Worm (Caenorhabditis elegans): ENCODE measurements around the gene T14G8.6.

The T14G8.6 gene

DNA sequence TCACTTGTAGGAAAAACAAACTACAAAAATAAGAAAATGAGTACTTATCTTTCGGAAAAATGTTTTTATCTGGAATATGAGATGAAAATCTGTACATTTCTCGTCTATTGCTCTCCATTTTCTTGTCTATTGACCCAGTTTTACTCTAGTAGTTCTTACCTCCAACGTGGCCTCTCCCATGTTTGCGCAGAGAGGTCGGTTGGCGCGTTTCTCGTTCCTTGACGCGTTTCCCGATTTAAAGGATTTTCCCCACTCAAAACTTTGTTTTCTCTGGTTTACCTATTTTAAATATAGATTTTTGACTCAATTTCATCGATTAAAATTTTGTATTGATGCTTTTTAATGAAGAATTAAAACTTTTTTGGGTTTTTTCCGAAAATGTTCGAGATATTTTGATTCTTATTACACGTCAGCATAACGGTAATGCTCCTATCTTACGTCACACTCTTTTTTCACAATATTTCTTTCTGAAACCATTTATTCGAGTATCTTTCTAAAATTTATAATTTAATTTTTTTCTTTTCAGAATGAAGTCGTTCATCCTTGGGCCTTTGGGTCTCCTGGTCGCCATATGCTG, 1.8 kb downstream of the T14G8.6 start, which contains the start of gene T14G8.3 (continued):
- TF ChIP-seq aly-2 (tag; optimal IDR thresholded peaks at IDR 0.05): no peak
- peak; percentile 54 for TF ChIP-seq nhr-21 (tag; optimal IDR thresholded peaks at IDR 0.05)
- no peak for TF ChIP-seq lin-39 (tag; optimal IDR thresholded peaks at IDR 0.05)
- peak; percentile 56 for TF ChIP-seq sma-3 (GFP tag; optimal IDR thresholded peaks at IDR 0.05)

- TF ChIP-seq blmp-1 (tag; optimal IDR thresholded peaks at IDR 0.05; ENCODE audit: insufficient read depth) (no peak), mdl-1 (tag; optimal IDR thresholded peaks at IDR 0.05) (no peak), F13H6.1 (tag; optimal IDR thresholded peaks at IDR 0.05) (no peak), unc-55 (GFP tag; optimal IDR thresholded peaks at IDR 0.05) (no peak), ceh-82 (tag; optimal IDR thresholded peaks at IDR 0.05) (no peak), C34F6.9 (tag; optimal IDR thresholded peaks at IDR 0.05) (no peak), nhr-129 (tag; optimal IDR thresholded peaks at IDR 0.05) (no peak), sma-3 (GFP tag; optimal IDR thresholded peaks at IDR 0.05) (no peak), zag-1 (tag; optimal IDR thresholded peaks at IDR 0.05) (no peak), fos-1 (tag; optimal IDR thresholded peaks at IDR 0.05) (no peak), gmeb-1 (tag; optimal IDR thresholded peaks at IDR 0.05) (no peak), peb-1 (tag; optimal IDR thresholded peaks at IDR 0.05) (no peak), snpc-4 (tag; optimal IDR thresholded peaks at IDR 0.05) (no peak), unc-62 (GFP tag; optimal IDR thresholded peaks at IDR 0.05) (no peak), lin-11 (tag; optimal IDR thresholded peaks at IDR 0.05) (no peak), R02D3.7 (tag; optimal IDR thresholded peaks at IDR 0.05) (no peak), nhr-21 (tag; optimal IDR thresholded peaks at IDR 0.05) (no peak), dmd-4 (tag; optimal IDR thresholded peaks at IDR 0.05) (no peak)
These were observed 4.9 kb downstream of the T14G8.6 start, which contains the start of gene T14G8.2 for ce11 chrX:12857701-12858100. T14G8.2 (plus strand) TSS chrX:12858001.

ce11 chrX:12854680-12855079, 8.0 kb downstream of the T14G8.6 start:
- TF ChIP-seq nhr-25 (tag; optimal IDR thresholded peaks at IDR 0.05) (no peak), ztf-1 (GFP tag; conservative IDR thresholded peaks at IDR 0.05) (no peak)

- TF ChIP-seq alr-1 (tag; optimal IDR thresholded peaks at IDR 0.05): no peak
- peak; percentile 25 for TF ChIP-seq unc-55 (GFP tag; optimal IDR thresholded peaks at IDR 0.05)
These were observed 8.5 kb downstream of the T14G8.6 start for ce11 chrX:12854135-12854534.

- TF ChIP-seq nhr-23 (tag; optimal IDR thresholded peaks at IDR 0.05) (no peak), sma-9 (GFP tag; optimal IDR thresholded peaks at IDR 0.05) (peak; percentile 3), sma-9 (tag; optimal IDR thresholded peaks at IDR 0.05) (no peak), nhr-129 (tag; optimal IDR thresholded peaks at IDR 0.05) (peak; percentile 24), F13H6.1 (tag; optimal IDR thresholded peaks at IDR 0.05) (peak; percentile 21)
These were observed 9.6 kb downstream of the T14G8.6 start for ce11 chrX:12853079-12853478.

ce11 chrX:12852575-12852974, 10.1 kb downstream of the T14G8.6 start, which contains the start of gene chd-3:
chd-3 (minus strand) TSS chrX:12852601.
- TF ChIP-seq mab-5 (tag; optimal IDR thresholded peaks at IDR 0.05) (no peak), ama-1 (optimal IDR thresholded peaks at IDR 0.05) (no peak), nhr-237 (tag; optimal IDR thresholded peaks at IDR 0.05) (no peak), ZK546.5 (tag; optimal IDR thresholded peaks at IDR 0.05) (no peak), lin-39 (tag; optimal IDR thresholded peaks at IDR 0.05) (no peak), mbf-1 (tag; optimal IDR thresholded peaks at IDR 0.05) (no peak), elt-1 (tag; optimal IDR thresholded peaks at IDR 0.05) (no peak), sem-4 (tag; optimal IDR thresholded peaks at IDR 0.05) (no peak), F13H6.1 (tag; optimal IDR thresholded peaks at IDR 0.05) (no peak), sma-9 (GFP tag; optimal IDR thresholded peaks at IDR 0.05) (no peak), sma-9 (tag; optimal IDR thresholded peaks at IDR 0.05) (no peak), nhr-6 (tag; optimal IDR thresholded peaks at IDR 0.05) (no peak), ceh-16 (tag; optimal IDR thresholded peaks at IDR 0.05) (no peak), Y55F3AM.14 (GFP tag; optimal IDR thresholded peaks at IDR 0.05) (no peak), snpc-4 (tag; optimal IDR thresholded peaks at IDR 0.05) (no peak), dmd-4 (tag; optimal IDR thresholded peaks at IDR 0.05) (no peak), lin-11 (tag; optimal IDR thresholded peaks at IDR 0.05) (no peak), nhr-11 (tag; optimal IDR thresholded peaks at IDR 0.05) (no peak), nhr-25 (tag; optimal IDR thresholded peaks at IDR 0.05) (no peak)

All from whole organism, L2 larva.